Fruit fly (Drosophila melanogaster): ENCODE results near the gene CG7768.

CG7768 gene

DNA sequence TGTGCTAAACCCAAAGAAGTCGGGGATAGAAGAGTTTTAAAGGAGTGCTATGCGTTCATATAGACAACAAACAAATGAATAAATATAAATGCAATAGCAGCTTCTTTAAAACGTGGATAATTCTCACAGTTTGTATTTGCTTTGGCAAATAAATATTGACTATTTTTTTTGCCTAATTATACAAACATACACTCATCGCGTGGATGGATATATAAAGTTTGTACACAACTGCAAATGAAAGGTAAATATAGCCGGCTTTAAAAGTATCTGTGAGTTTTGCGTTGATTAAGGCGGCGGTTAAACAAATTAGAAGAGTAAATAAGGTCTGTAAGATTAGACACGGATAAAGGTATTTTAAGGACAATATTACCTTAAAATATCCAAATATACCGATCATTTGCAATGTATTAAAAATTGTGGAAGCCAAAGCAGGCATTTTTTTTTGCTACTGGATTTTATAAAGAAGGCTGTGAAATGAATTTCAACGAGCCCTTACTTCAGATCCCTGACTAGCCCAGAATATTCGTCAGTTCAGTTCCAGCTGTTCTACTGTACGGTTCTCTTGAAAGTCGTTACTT lies at the start of gene CG7768 (continued):
- TF ChIP-seq CG17361 (GFP tag; IDR thresholded peaks at IDR 0.05) (no peak), CG10959 (GFP tag; IDR thresholded peaks at IDR 0.05) (no peak), Sox102F (GFP tag; optimal IDR thresholded peaks at IDR 0.05) (no peak), klu (GFP tag; IDR thresholded peaks at IDR 0.05) (no peak), CG8924 (tag; optimal IDR thresholded peaks at IDR 0.05) (peak; percentile 43), tll (GFP tag; optimal IDR thresholded peaks at IDR 0.05) (no peak), eyg (GFP tag; optimal IDR thresholded peaks at IDR 0.05) (peak; percentile 25), CG11504 (tag; optimal IDR thresholded peaks at IDR 0.05) (peak; percentile 58), CG2129 (GFP tag; IDR thresholded peaks at IDR 0.05; ENCODE audit: partially characterized antibody) (no peak), tio (GFP tag; optimal IDR thresholded peaks at IDR 0.05) (peak; percentile 37), bcd (GFP tag; optimal IDR thresholded peaks at IDR 0.05) (peak; percentile 27), CG14441 (GFP tag; IDR thresholded peaks at IDR 0.05) (no peak), Nf-YA (GFP tag; IDR thresholded peaks at IDR 0.05) (peak; percentile 51), CG3838 (GFP tag; optimal IDR thresholded peaks at IDR 0.05) (peak; percentile 28), Pdp1 (GFP tag; optimal IDR thresholded peaks at IDR 0.05) (peak; percentile 2 to 35), CG31388 (GFP tag; optimal IDR thresholded peaks at IDR 0.05) (no peak), CG7745 (tag; optimal IDR thresholded peaks at IDR 0.05) (no peak), CG18262 (tag; optimal IDR thresholded peaks at IDR 0.05) (no peak), slp2 (GFP tag; optimal IDR thresholded peaks at IDR 0.05) (no peak), lilli (GFP tag; optimal IDR thresholded peaks at IDR 0.05) (peak; percentile 4), mam (GFP tag; optimal IDR thresholded peaks at IDR 0.05) (peak; percentile 49), CG6683 (GFP tag; optimal IDR thresholded peaks at IDR 0.05) (peak; percentile 65), CG15479 (GFP tag; optimal IDR thresholded peaks at IDR 0.05) (no peak), nmo (GFP tag; optimal IDR thresholded peaks at IDR 0.05) (no peak), CG18764 (GFP tag; optimal IDR thresholded peaks at IDR 0.05) (peak; percentile 21), Gug (GFP tag; IDR thresholded peaks at IDR 0.05) (no peak), caup (GFP tag; optimal IDR thresholded peaks at IDR 0.05; ENCODE audit: severe bottlenecking) (peak; percentile 87), sob (GFP tag; IDR thresholded peaks at IDR 0.05) (no peak), CG8290 (GFP tag; optimal IDR thresholded peaks at IDR 0.05) (no peak), CG8290 (tag; optimal IDR thresholded peaks at IDR 0.05) (peak in 1 of 2 experiments; percentile 88), Meics (GFP tag; optimal IDR thresholded peaks at IDR 0.05) (peak; percentile 72), Drgx (GFP tag; IDR thresholded peaks at IDR 0.05) (no peak), Lpt (GFP tag; optimal IDR thresholded peaks at IDR 0.05) (no peak), CG16863 (GFP tag; optimal IDR thresholded peaks at IDR 0.05) (peak; percentile 9), CG16813 (GFP tag; IDR thresholded peaks at IDR 0.05; ENCODE audit: partially characterized antibody) (no peak), Ets97D (GFP tag; optimal IDR thresholded peaks at IDR 0.05) (no peak), NK7.1 (GFP tag; optimal IDR thresholded peaks at IDR 0.05) (peak; percentile 30), CG2199 (GFP tag; IDR thresholded peaks at IDR 0.05) (no peak), slbo (GFP tag; IDR thresholded peaks at IDR 0.05) (no peak), CG3281 (GFP tag; optimal IDR thresholded peaks at IDR 0.05) (peak; percentile 85), CG13123 (GFP tag; optimal IDR thresholded peaks at IDR 0.05) (peak; percentile 42), Six4 (GFP tag; optimal IDR thresholded peaks at IDR 0.05) (peak; percentile 17), CG12219 (GFP tag; optimal IDR thresholded peaks at IDR 0.05) (peak; percentile 20), CG10565 (GFP tag; optimal IDR thresholded peaks at IDR 0.05) (no peak), CG33213 (GFP tag; optimal IDR thresholded peaks at IDR 0.05) (peak; percentile 32), CG1792 (GFP tag; optimal IDR thresholded peaks at IDR 0.05) (no peak), Jarid2 (GFP tag; optimal IDR thresholded peaks at IDR 0.05) (peak; percentile 46), Fer3 (tag; optimal IDR thresholded peaks at IDR 0.05) (peak; percentile 66), Blimp-1 (GFP tag; optimal IDR thresholded peaks at IDR 0.05) (peak; percentile 37), E2f1 (GFP tag; IDR thresholded peaks at IDR 0.05) (no peak), tap (tag; optimal IDR thresholded peaks at IDR 0.05) (peak; percentile 66)

Data from whole organism, embryonic.